Worm (Caenorhabditis elegans) whole organism, L1 larva: ENCODE data around the gene F17A2.16.

Experiments
- aly-2 ChIP-seq: fragments of 150-350 bp; optimal IDR thresholded peaks from 2 replicates; lab custom pipeline; 2014; ENCODE audit warnings: missing biosample characterization, missing genetic modification characterization
- ceh-63 ChIP-seq: fragments of 200-800 bp; sonication (Bioruptor generic); optimal IDR thresholded peaks from 2 replicates; lab custom pipeline; 2018; ENCODE audit warnings: mild to moderate bottlenecking, missing genetic modification characterization, missing compliant biosample characterization
- ceh-82 ChIP-seq, 3 experiments: fragments of 150-350 bp in 1 of 3; sonication (generic microtip) in 2 of 3; optimal IDR thresholded peaks; 2 replicates each; lab custom pipeline; 2014 to 2017; ENCODE audit warnings: missing biosample characterization in 3 of 3, missing genetic modification characterization in 3 of 3
- ceh-90 ChIP-seq: sonication (generic microtip); optimal IDR thresholded peaks from 2 replicates; lab custom pipeline; 2016; ENCODE audit warnings: missing genetic modification characterization, missing compliant biosample characterization
- dpl-1 ChIP-seq, 3 experiments: fragments of 150-350 bp in 2 of 3; sonication (generic microtip) in 1 of 3; optimal IDR thresholded peaks; 2 replicates each; lab custom pipeline; 2014 to 2017; ENCODE audit warnings: missing biosample characterization in 3 of 3, missing genetic modification characterization in 3 of 3, missing genetic modification reagents in 3 of 3
- efl-1 ChIP-seq, 4 experiments: fragments of 150-350 bp; optimal IDR thresholded peaks in 3 of 4; peaks in 1 of 4; 1 replicate in 1 of 4; 2 replicates in 3 of 4; lab custom pipeline; 2014; ENCODE audit warnings: missing biosample characterization in 2 of 4, missing genetic modification characterization in 2 of 4, missing genetic modification reagents in 2 of 4
- egl-13 ChIP-seq: sonication (generic microtip); optimal IDR thresholded peaks from 2 replicates; lab custom pipeline; 2016; ENCODE audit warnings: missing genotype, missing genetic modification reagents, missing genetic modification characterization, missing compliant biosample characterization
- elt-3 ChIP-seq, 6 experiments: fragments of 150-350 bp in 1 of 6; sonication (generic microtip); optimal IDR thresholded peaks; 2 replicates each; lab custom pipeline; 2017 to 2018; ENCODE audit warnings: missing biosample characterization in 6 of 6, missing genetic modification characterization in 6 of 6, inconsistent platforms in 1 of 6
- fkh-10 ChIP-seq: sonication (generic microtip); optimal IDR thresholded peaks from 2 replicates; lab custom pipeline; 2017; ENCODE audit warnings: missing biosample characterization, missing genetic modification reagents, missing genetic modification characterization
- grh-1 ChIP-seq: fragments of 200-800 bp; sonication (Bioruptor generic); IDR thresholded peaks from 2 replicates; pipeline ENCODE4 v1.3.6; 2022; ENCODE audit warnings: missing genetic modification reagents, missing genetic modification characterization, missing compliant biosample characterization
- hlh-4 ChIP-seq: sonication (generic microtip); optimal IDR thresholded peaks from 2 replicates; lab custom pipeline; 2016; ENCODE audit warnings: mild to moderate bottlenecking, missing genetic modification characterization, missing compliant biosample characterization
- irx-1 ChIP-seq: sonication (generic microtip); optimal IDR thresholded peaks from 2 replicates; lab custom pipeline; 2016; ENCODE audit warnings: missing genetic modification characterization, missing compliant biosample characterization
- isw-1 ChIP-seq: fragments of 200-800 bp; sonication (Bioruptor generic); IDR thresholded peaks from 2 replicates; pipeline ENCODE4 v1.3.6; 2022; ENCODE audit warnings: missing genetic modification characterization, missing compliant biosample characterization
- lin-13 ChIP-seq: fragments of 150-350 bp; optimal IDR thresholded peaks from 2 replicates; lab custom pipeline; 2014; ENCODE audit warnings: missing biosample characterization, missing genetic modification reagents, missing genetic modification characterization
- lin-15B ChIP-seq: fragments of 150-350 bp; sonication (generic microtip); optimal IDR thresholded peaks from 3 replicates; lab custom pipeline; 2014; ENCODE audit warnings: missing biosample characterization, missing genetic modification characterization
- lin-39 ChIP-seq: fragments of 150-350 bp; optimal IDR thresholded peaks from 2 replicates; lab custom pipeline; 2014; ENCODE audit warnings: missing biosample characterization, missing genetic modification reagents, missing genetic modification characterization
- lir-3 ChIP-seq: sonication (generic microtip); optimal IDR thresholded peaks from 2 replicates; lab custom pipeline; 2016; ENCODE audit warnings: mild to moderate bottlenecking, missing genetic modification characterization, moderate library complexity, missing compliant biosample characterization; ENCODE audit not compliant: poor library complexity
- mab-9 ChIP-seq: fragments of 200-800 bp; sonication (Bioruptor generic); IDR thresholded peaks from 2 replicates; pipeline ENCODE4 v1.3.6; 2022; ENCODE audit warnings: missing genetic modification reagents, missing genetic modification characterization, missing compliant biosample characterization
- mef-2 ChIP-seq: fragments of 150-350 bp; optimal IDR thresholded peaks from 2 replicates; lab custom pipeline; 2014; ENCODE audit warnings: missing biosample characterization, missing genetic modification characterization
- mep-1 ChIP-seq: fragments of 150-350 bp; optimal IDR thresholded peaks from 2 replicates; lab custom pipeline; 2014; ENCODE audit warnings: missing biosample characterization, missing genetic modification characterization
- nhr-12 ChIP-seq: sonication (generic microtip); optimal IDR thresholded peaks from 2 replicates; lab custom pipeline; 2017; ENCODE audit warnings: missing biosample characterization, missing genetic modification characterization
- nhr-20 ChIP-seq: sonication (generic microtip); optimal IDR thresholded peaks from 2 replicates; lab custom pipeline; 2016; ENCODE audit warnings: mild to moderate bottlenecking, missing genetic modification characterization, missing compliant biosample characterization
- nhr-28 ChIP-seq: fragments of 150-350 bp; optimal IDR thresholded peaks from 2 replicates; lab custom pipeline; 2014; ENCODE audit warnings: missing biosample characterization, missing genetic modification characterization
- nhr-47 ChIP-seq: sonication (generic microtip); optimal IDR thresholded peaks from 2 replicates; lab custom pipeline; 2016; ENCODE audit warnings: mild to moderate bottlenecking, missing genetic modification characterization, moderate library complexity, missing compliant biosample characterization
- nhr-76 ChIP-seq: sonication (generic microtip); optimal IDR thresholded peaks from 2 replicates; lab custom pipeline; 2017; ENCODE audit warnings: missing biosample characterization, missing genetic modification characterization
- nhr-77 ChIP-seq: fragments of 150-350 bp; optimal IDR thresholded peaks from 2 replicates; lab custom pipeline; 2014; ENCODE audit warnings: missing biosample characterization, missing genetic modification characterization
- nhr-90 ChIP-seq: sonication (generic microtip); optimal IDR thresholded peaks from 2 replicates; lab custom pipeline; 2016; ENCODE audit warnings: mild to moderate bottlenecking, missing genetic modification characterization, missing compliant biosample characterization; ENCODE audit not compliant: poor library complexity
- pag-3 ChIP-seq: sonication (generic microtip); optimal IDR thresholded peaks from 2 replicates; lab custom pipeline; 2017; ENCODE audit warnings: missing genetic modification characterization, mild to moderate bottlenecking, missing compliant biosample characterization, antibody characterized with exemption, borderline replicate concordance; ENCODE audit not compliant: insufficient read depth
- rnt-1 ChIP-seq: sonication (generic microtip); optimal IDR thresholded peaks from 2 replicates; lab custom pipeline; 2016; ENCODE audit warnings: mild to moderate bottlenecking, missing genetic modification characterization, moderate library complexity, missing compliant biosample characterization
- snu-23 ChIP-seq: sonication (generic microtip); optimal IDR thresholded peaks from 2 replicates; lab custom pipeline; 2016; ENCODE audit warnings: missing genetic modification characterization, missing compliant biosample characterization
- sox-4 ChIP-seq: sonication (generic microtip); optimal IDR thresholded peaks from 2 replicates; lab custom pipeline; 2016; ENCODE audit warnings: missing genetic modification characterization, missing compliant biosample characterization
- sptf-1 ChIP-seq: fragments of 150-350 bp; optimal IDR thresholded peaks from 2 replicates; lab custom pipeline; 2014; ENCODE audit warnings: missing biosample characterization, missing genetic modification characterization
- unc-30 ChIP-seq: sonication (generic microtip); optimal IDR thresholded peaks from 2 replicates; lab custom pipeline; 2017; ENCODE audit warnings: missing biosample characterization, missing genetic modification characterization
- unc-62 ChIP-seq: fragments of 150-350 bp; optimal IDR thresholded peaks from 2 replicates; lab custom pipeline; 2014; ENCODE audit warnings: missing biosample characterization, missing genetic modification reagents, missing genetic modification characterization
- unc-86 ChIP-seq: sonication (generic microtip); optimal IDR thresholded peaks from 2 replicates; lab custom pipeline; 2016; ENCODE audit warnings: missing genetic modification characterization, missing compliant biosample characterization
- vab-15 ChIP-seq: sonication (generic microtip); optimal IDR thresholded peaks from 2 replicates; lab custom pipeline; 2017; ENCODE audit warnings: missing genotype, mild to moderate bottlenecking, missing genetic modification characterization, missing compliant biosample characterization
- zag-1 ChIP-seq: fragments of 150-350 bp; optimal IDR thresholded peaks from 2 replicates; lab custom pipeline; 2014; ENCODE audit warnings: missing biosample characterization, missing genetic modification characterization
- ztf-4 ChIP-seq: fragments of 150-350 bp; optimal IDR thresholded peaks from 2 replicates; lab custom pipeline; 2014; ENCODE audit warnings: missing biosample characterization, missing genetic modification characterization

Gene F17A2.16

ce11 chrX:12275577-12275976 is 32.7 kb upstream of the F17A2.16 start, which contains the start of gene C04B4.6:
C04B4.6 (minus strand) TSS chrX:12275677.
- TF ChIP-seq efl-1 (optimal IDR thresholded peaks at IDR 0.05; lab: Kevin White, UChicago) (no peak), efl-1 (GFP tag; optimal IDR thresholded peaks at IDR 0.05 in 1 of 2; lab: Kevin White, UChicago) (no peak), lin-13 (GFP tag; lab: Kevin White, UChicago) (no peak), grh-1 (no peak), irx-1 (no peak)

- TF ChIP-seq sox-4 (no peak), vab-15 (tag; lab: Kevin White, UChicago) (no peak), aly-2 (tag; lab: Kevin White, UChicago) (no peak), pag-3 (tag; lab: Kevin White, UChicago) (no peak), lir-3 (no peak), unc-30 (no peak), nhr-76 (no peak), lin-15B (no peak), egl-13 (tag; lab: Kevin White, UChicago) (no peak), unc-62 (GFP tag; lab: Kevin White, UChicago) (no peak)
Measured at ce11 chrX:12280477-12280876, 27.8 kb upstream of the F17A2.16 start, which contains the start of gene C04B4.1. C04B4.1 (plus strand) TSS chrX:12280777.

ce11 chrX:12282911-12283310 is 25.3 kb upstream of the F17A2.16 start, which contains the start of gene C04B4.2:
C04B4.2 (plus strand) TSS chrX:12283281.
- no peak for TF ChIP-seq unc-62 (GFP tag; lab: Kevin White, UChicago)
- TF ChIP-seq zag-1: no peak
- no peak for TF ChIP-seq elt-3 (tag; optimal IDR thresholded peaks at IDR 0.05; lab: Kevin White, UChicago)
- TF ChIP-seq hlh-4 (tag; lab: Kevin White, UChicago): no peak
- TF ChIP-seq snu-23 (GFP tag; lab: Kevin White, UChicago): no peak
- no peak for TF ChIP-seq fkh-10
- no peak for TF ChIP-seq unc-86 (tag; lab: Kevin White, UChicago)
- TF ChIP-seq nhr-12 (tag; lab: Kevin White, UChicago): no peak
- TF ChIP-seq nhr-20 (tag; lab: Kevin White, UChicago): no peak
- no peak for TF ChIP-seq nhr-28
- TF ChIP-seq lin-39: no peak
- TF ChIP-seq ceh-90 (tag; lab: Kevin White, UChicago): no peak
- TF ChIP-seq lin-15B: no peak

- TF ChIP-seq rnt-1 (tag; lab: Kevin White, UChicago): no peak
- no peak for TF ChIP-seq hlh-4 (tag; lab: Kevin White, UChicago)
- no peak for TF ChIP-seq lin-13 (GFP tag; lab: Kevin White, UChicago)
- no peak for TF ChIP-seq mep-1 (tag; lab: Kevin White, UChicago)
- TF ChIP-seq mef-2 (tag; lab: Kevin White, UChicago): no peak
- TF ChIP-seq nhr-12 (tag; lab: Kevin White, UChicago): no peak
- no peak for TF ChIP-seq zag-1
- no peak for TF ChIP-seq sptf-1 (tag; lab: Kevin White, UChicago)
- TF ChIP-seq isw-1: no peak
- no peak for TF ChIP-seq ceh-82 (tag; optimal IDR thresholded peaks at IDR 0.05; lab: Kevin White, UChicago)
Measured at ce11 chrX:12284161-12284560, 24.1 kb upstream of the F17A2.16 start.

- TF ChIP-seq mab-9 (no peak), ztf-4 (tag; lab: Kevin White, UChicago) (no peak), sox-4 (no peak), nhr-77 (tag; lab: Kevin White, UChicago) (no peak), ceh-63 (no peak), nhr-90 (no peak), dpl-1 (GFP tag; optimal IDR thresholded peaks at IDR 0.05; lab: Kevin White, UChicago) (no peak), nhr-47 (tag; lab: Kevin White, UChicago) (no peak), pag-3 (tag; lab: Kevin White, UChicago) (no peak)
Measured at ce11 chrX:12285496-12285895, 22.8 kb upstream of the F17A2.16 start, which contains the start of gene lips-2. lips-2 (plus strand) TSS chrX:12285796.
